Fruit fly (Drosophila melanogaster) S2 (cell line): ENCODE data around the gene CG32313.

Source experiments
- CG8478 ChIP-seq: fragments of >200 bp; optimal IDR thresholded peaks from 2 replicates; lab custom pipeline; 2018
- CTCF ChIP-seq, 2 experiments: fragments of >200 bp; optimal IDR thresholded peaks; 2 replicates each; lab custom pipeline; 2018

Gene CG32313

DNA sequence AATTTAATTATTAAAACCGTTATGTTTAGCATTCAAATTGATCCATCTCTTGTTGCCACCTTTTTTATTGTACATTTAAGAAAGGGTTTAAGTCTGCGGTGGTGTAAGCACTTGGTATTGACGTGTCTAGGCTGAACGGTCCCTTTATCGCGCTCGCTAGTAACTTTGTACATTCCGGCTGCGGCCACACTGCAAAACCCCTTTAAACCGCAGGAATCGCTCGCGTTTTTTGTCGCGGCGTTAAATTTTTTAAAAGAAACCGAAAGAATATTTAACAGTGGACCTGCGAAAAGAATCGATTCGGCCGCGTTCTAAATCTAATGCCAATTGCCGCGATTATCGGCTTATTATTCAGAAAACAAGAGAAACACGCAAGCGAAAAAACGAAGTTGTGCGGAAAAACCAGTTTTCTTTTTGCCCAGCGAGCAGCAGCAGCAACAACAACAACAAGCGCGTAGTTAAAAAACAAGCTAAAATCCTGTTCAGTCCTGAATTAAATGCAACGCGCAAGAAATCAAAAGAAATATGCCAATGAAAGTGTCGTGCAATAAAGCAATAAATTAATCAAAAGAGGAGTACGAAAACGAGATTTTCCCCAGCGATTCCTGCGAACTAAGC is 31.1 kb upstream of the CG32313 start, which contains the start of gene CG13917:
CG13917 (plus strand) TSS at position 211 of the 618 bp plus-strand sequence.
- TF ChIP-seq CTCF (optimal IDR thresholded peaks at IDR 0.05; lab: Kevin White, UChicago): peak in 1 of 2 experiments; percentile 54
- no peak for TF ChIP-seq CG8478

DNA sequence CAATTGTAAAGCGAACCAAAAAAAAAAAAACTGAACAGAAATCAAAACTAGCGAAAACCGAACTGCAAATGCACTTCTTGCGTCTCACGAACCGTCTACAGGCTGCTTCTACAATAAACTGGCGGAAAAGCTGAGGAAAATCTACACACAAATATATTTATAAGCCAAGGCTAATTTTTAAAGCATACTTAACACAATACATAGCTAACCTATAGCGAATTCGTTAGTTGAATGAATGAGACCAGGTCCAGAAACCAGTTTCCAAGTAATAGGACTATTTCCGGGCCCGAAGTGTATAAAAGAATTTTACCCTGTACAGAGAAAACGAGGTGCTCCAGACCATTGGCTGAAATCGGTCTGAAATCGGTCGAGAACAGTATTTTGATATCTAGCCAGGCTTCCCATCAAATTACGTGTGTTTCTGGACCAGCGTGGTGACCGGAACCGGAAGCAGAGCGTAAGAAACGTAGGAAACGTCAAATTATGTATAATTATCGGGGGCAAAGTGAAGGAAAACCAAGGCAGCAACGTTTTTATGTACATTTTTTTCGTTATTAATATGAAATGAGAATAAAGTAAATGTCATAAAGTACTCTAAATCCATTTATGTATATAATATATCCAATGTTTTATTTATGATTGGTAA is 30.3 kb upstream of the CG32313 start:
- TF ChIP-seq CTCF (optimal IDR thresholded peaks at IDR 0.05; lab: Kevin White, UChicago) (no peak), CG8478 (no peak)

DNA sequence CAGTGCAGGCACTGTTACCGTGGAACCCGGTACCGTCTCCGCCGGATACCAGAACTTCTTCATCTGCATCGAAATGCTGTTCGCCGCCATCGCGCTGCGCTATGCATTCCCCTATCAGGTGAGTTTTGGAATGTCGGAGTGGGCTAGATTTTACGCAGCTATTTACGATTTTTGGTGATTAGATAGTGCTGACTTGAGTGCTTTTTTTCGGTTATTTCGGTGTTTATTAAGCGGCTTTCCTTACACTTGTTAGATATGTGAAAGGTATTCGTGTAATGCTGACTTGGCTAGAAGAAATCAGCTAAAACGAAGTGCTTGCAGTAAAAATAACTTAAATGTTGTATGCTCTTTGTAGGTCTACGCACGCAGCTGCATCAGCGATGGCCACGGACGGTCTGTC is 27.6 kb upstream of the CG32313 start:
- TF ChIP-seq CG8478 (no peak), CTCF (optimal IDR thresholded peaks at IDR 0.05; lab: Kevin White, UChicago) (no peak)

DNA sequence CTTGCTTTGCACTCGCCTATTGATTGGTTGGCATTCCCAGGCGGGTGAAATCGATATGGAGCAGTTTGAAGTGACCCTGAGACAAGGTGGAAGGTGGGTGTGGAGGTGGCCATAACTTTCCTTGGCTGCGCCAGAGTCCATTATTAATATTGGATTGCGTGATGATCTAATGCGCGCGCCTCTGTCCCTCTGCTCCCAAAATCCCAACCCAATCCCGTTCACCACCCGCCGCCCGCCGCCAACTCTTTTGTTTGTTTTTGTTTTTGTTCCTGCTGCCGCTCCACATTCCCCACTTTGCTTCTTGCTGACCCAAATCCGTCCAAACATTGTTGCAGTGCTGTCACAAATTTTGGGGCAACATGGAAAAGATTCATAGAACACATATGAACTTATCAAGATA is 25.5 kb upstream of the CG32313 start:
- no peak for TF ChIP-seq CG8478
- no peak for TF ChIP-seq CTCF (optimal IDR thresholded peaks at IDR 0.05; lab: Kevin White, UChicago)

DNA sequence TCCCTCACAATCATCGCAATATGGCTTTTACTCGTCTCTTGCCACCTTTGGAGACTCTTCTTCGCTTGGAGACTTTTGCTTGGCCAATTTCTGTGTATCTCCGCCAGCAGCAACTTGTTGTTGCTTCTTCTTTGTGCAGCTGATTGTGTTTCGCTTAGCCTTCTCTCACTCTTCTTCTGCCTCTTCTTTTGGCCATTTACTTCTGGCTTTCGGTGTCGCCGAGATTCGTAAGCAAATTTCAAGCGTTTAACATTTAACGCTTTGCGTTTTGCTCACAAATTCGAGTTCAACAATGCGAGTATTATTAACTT is 24.4 kb upstream of the CG32313 start:
- TF ChIP-seq CTCF (optimal IDR thresholded peaks at IDR 0.05; lab: Kevin White, UChicago): no peak
- TF ChIP-seq CG8478: no peak

DNA sequence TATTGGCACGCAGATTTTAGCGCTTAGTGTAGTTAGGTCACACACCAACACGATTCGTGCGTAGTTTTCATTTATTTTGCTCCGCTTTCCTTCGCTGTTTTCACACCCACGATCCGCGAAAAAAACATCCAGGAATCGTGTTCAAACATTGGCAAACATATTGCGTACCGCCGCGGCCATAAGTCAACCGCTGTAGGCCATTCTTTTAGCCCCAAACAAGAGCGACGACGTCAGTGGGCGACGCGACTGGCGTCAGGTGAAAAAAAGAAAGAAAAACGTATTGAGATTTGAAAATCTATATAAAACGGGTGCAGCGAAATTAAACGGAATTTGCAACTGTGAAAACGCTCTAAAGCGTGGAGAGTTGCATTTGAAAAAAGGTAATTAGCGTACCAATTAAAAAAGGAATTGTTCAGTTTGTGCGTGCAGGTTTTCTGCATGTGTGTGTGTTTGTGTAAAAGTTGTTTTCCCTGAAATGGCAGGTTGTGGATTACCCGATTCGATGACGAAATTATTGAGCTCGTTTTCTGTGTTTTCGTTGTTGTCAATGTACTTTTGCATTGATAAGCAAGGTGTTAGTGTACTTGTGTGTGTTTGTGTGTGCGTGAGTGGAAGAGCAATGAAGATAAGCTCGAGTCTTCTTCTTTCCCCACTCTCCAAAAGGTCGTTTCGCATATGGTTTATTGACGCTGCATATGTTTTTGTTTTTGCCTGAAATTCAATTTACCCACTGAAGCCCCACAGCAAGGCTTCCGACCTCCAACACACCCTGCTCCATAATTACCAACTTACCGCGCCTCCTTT is 23.8 kb upstream of the CG32313 start, which contains the start of gene Tmep:
Tmep (plus strand) TSS at position 20 of the 804 bp plus-strand sequence.
- no peak for TF ChIP-seq CTCF (optimal IDR thresholded peaks at IDR 0.05; lab: Kevin White, UChicago)
- no peak for TF ChIP-seq CG8478

DNA sequence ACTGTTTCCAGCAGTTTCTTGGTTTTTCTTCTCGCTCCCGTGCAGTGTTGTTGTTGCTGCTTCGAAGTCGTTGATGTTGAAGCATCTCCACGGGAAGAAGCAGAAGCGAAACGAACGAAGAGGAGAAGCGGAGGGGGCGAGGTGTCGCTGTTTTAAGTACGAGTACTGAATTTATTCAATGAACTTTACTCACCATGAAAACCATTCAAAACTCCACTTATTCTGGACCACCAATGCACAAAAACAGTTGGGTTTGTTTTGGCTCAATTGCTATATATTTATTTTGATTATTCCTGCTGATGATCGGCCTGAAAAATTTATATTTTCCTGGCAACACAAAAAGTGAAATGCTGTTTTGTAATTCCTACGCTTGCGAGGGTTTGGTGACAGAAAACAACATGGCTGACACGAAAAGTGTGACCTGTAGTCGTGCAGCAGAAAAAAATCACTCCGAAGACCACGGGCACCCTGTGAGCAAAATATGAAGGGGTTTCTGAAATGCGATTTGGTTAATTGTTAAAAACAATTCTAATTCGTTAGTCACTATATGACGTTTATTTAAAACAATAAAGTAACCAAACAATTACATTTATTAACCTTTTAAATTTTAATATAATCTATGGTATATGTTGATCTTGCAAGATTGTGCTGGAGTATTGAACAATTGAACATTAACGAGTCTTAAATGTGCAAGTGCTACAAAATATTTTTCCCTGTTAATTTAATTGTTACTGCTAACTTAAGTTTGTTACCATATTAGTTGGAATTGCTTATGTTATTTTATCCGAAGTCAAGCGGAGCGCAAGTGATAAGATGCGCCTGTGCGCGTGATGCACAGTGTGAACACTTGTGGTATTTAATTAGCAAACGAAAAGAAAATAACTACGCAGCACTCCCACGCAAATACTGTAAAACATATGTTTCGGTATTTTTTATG is 22.9 kb upstream of the CG32313 start, which contains the start of gene CG7879:
CG7879 (minus strand) TSS at position 384 of the 937 bp plus-strand sequence.
- TF ChIP-seq CTCF (optimal IDR thresholded peaks at IDR 0.05; lab: Kevin White, UChicago) (no peak), CG8478 (no peak)

DNA sequence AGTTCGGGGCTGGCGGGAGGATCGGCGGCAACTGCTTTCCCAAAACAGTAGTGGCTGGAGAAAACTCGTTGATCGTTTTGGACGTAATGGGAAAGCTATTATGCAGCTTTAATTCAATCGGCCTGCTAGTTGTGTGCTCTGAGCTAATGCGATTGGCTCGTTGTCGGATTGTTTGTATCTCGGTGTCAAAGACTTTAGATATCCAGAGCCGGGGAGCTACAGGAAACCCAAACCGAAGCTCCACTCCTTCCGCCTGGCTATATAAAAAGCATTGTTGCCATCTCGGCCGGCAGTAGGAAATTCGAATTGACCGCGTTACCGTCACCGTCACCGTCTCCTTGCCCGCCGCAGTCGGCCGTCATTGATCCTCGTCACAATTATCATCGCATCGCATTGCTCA is 19.5 kb upstream of the CG32313 start, which contains the start of gene CG12003:
CG12003 (plus strand) TSS at position 301 of the 400 bp plus-strand sequence.
- TF ChIP-seq CG8478 (no peak), CTCF (optimal IDR thresholded peaks at IDR 0.05; lab: Kevin White, UChicago) (no peak)

DNA sequence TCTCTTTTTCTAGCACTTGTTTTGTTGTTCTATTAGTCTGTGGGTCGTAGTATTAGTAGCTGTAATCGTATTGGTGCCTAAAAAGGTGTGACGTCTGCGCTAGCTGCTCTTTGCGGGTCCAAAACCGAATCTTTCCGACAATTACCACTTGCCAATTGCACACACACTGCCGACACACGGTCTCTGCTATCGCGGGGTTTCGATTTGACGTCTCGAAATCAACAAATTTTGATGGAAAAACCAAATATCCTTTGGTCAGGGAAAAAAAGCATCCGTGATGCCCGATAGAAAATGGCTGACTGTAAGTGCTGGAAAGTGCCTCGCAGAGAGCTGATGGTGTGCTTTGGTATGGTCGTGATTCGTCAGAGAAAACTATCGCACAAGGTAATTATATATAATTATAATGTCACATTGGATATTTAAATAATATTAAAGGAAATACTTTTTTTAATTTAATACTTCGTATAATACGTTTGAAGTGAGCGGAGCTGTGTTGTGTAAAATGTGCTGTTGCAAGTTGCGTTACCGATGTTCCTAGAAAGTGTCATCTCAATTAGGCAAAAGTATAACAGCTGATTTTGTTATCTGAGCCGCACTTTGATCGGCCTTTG is 12.7 kb upstream of the CG32313 start, which contains the start of the genes Pex10 and CG12099:
Pex10 (plus strand) TSS at position 51 of the 611 bp plus-strand sequence.
CG12099 (minus strand) TSS at position 307 of the 611 bp plus-strand sequence.
- no peak for TF ChIP-seq CG8478
- no peak for TF ChIP-seq CTCF (optimal IDR thresholded peaks at IDR 0.05; lab: Kevin White, UChicago)

DNA sequence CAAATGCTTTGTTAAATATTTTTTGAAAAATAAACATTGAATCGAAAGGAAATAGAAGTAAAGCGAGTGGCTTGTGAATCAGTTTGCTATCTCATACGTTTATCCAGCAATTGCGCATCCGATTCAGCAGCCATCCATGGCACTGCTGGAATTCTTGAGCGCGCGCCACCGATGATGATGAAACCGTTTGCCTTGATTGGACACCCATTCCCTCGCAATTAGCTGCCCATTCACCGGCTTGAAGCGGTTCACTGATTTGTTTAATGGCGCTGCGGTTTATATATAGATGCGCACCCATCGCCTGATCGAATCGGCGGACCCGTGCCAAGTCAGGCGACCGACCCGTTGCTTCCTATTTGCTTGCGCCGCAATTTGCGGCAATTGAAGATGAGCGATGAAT is 7.7 kb upstream of the CG32313 start, which contains the start of gene Pcyt2:
Pcyt2 (plus strand) TSS at position 301 of the 400 bp plus-strand sequence.
- TF ChIP-seq CG8478 (no peak), CTCF (optimal IDR thresholded peaks at IDR 0.05; lab: Kevin White, UChicago) (no peak)

DNA sequence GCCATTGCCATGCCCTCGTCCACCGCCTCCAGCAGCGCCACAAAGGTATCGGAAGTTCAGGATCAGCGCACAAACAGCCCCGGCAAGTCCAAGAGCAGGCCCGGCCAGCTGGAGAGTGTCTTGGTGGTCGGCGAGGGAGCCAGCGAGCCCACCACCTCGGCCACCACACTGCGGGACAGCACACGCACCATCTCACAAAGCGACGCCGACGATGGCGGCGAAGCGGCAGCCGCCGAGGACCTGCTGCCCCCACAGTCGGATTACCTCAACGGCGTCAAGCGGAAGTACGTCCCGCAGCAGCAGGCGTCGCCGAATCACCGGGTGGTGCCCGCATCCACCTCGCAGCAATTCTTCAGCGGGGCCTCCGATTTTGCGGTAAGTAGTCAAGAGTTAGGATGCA is 5.4 kb upstream of the CG32313 start:
- TF ChIP-seq CG8478: no peak

DNA sequence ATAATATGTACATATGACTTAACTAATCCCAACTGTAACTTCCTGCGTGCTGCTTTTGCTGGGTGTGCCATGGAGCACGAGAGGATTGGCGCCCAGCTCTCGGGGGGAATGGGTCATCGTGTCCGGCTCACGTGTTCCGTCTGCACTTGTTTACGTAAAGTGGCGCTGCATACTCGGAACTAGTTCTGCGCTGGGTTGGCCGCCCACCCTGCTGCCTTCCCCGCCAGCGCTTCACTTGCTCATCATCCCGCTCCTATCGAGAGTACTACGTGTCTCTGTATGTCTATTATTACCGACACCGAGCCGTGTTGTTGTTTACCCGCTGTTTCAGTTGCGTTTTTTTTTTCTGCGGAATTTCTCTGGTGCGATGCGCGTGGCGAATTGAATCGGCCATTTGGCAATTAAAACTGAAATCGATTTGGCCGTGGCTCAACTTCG is 4.1 kb upstream of the CG32313 start:
- TF ChIP-seq CTCF (optimal IDR thresholded peaks at IDR 0.05; lab: Kevin White, UChicago) (no peak), CG8478 (no peak)

DNA sequence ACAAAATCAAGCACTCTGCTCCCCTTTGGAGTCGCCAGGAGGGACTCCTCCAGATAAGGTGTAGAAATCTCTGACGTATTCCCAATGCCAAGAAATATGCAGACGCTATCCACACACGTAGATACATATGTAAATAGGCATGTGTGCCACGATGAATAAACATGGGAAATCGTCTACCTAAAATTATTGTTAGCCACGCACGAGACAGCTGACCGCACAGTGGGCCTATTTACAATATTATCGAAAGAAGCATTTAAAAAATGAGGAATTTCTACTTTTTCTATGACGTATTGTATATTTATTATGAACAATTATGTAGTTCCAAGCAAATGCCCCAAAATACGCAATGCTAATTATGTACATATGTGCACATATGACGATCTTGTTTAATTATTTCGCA is 3.6 kb upstream of the CG32313 start:
- TF ChIP-seq CG8478: no peak
- no peak for TF ChIP-seq CTCF (optimal IDR thresholded peaks at IDR 0.05; lab: Kevin White, UChicago)

DNA sequence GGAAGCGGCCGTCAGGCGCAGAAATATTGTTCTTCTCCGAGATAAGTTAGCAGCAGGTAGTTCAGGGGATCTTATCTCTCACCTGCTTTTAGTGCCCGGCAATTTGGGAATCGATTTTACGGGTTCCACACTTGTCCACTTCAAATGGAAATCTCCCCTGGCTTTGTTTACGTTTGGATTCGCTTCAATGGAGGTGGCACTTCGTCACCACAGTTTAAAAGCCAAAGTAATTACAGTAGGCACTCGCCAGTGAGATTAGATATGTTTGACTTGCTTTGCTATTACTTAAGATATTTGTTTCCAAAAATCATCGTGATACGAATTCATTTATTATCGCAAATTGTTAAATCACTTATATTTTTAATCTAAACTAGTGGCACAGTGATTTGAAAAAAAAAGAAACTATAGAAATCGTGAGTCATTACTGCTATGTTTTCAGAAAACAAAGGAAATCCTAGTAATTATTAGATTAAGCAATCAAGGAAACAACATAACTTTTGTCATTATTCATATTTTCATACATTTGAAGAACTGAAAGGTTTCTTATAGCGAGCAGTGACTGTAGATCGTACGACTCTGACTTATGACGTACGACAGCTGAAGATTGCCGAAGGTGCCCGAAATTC is 2.9 kb upstream of the CG32313 start:
- TF ChIP-seq CTCF (optimal IDR thresholded peaks at IDR 0.05; lab: Kevin White, UChicago): no peak
- TF ChIP-seq CG8478: no peak
